Worm (Caenorhabditis elegans): ENCODE results near the gene ZK1320.11.

Gene ZK1320.11

ce11 chrII:9620616-9621015 is 46.8 kb upstream of the ZK1320.11 start:
- TF ChIP-seq zag-1 (tag; optimal IDR thresholded peaks at IDR 0.05) (no peak), nhr-67 (tag; optimal IDR thresholded peaks at IDR 0.05) (no peak), daf-12 (tag; optimal IDR thresholded peaks at IDR 0.05) (no peak), nhr-23 (tag; optimal IDR thresholded peaks at IDR 0.05) (peak; percentile 10), nhr-25 (tag; optimal IDR thresholded peaks at IDR 0.05) (peak; percentile 59), elt-1 (tag; optimal IDR thresholded peaks at IDR 0.05) (peak; percentile 24), nhr-43 (tag; optimal IDR thresholded peaks at IDR 0.05; ENCODE audit: poor library complexity, severe bottlenecking) (peak; percentile 46)

- TF ChIP-seq fkh-10 (GFP tag; optimal IDR thresholded peaks at IDR 0.05), result no peak
- TF ChIP-seq unc-62 (GFP tag; optimal IDR thresholded peaks at IDR 0.05), result peak; percentile 25
- TF ChIP-seq pha-4 (tag; optimal IDR thresholded peaks at IDR 0.05), result peak; percentile 60
- TF ChIP-seq nhr-12 (tag; optimal IDR thresholded peaks at IDR 0.05), result no peak
- peak; percentile 6 for TF ChIP-seq hmg-11 (tag; optimal IDR thresholded peaks at IDR 0.05)
- TF ChIP-seq nhr-25 (tag; optimal IDR thresholded peaks at IDR 0.05), result no peak
- TF ChIP-seq mdl-1 (tag; optimal IDR thresholded peaks at IDR 0.05), result no peak
- TF ChIP-seq nhr-11 (tag; optimal IDR thresholded peaks at IDR 0.05), result no peak
- TF ChIP-seq nhr-23 (tag; optimal IDR thresholded peaks at IDR 0.05), result no peak
- TF ChIP-seq zag-1 (tag; optimal IDR thresholded peaks at IDR 0.05), result no peak
- peak; percentile 52 for TF ChIP-seq lin-39 (tag; optimal IDR thresholded peaks at IDR 0.05)
- no peak for TF ChIP-seq elt-3 (tag; optimal IDR thresholded peaks at IDR 0.05)
- no peak for TF ChIP-seq fkh-2 (tag; optimal IDR thresholded peaks at IDR 0.05)
- peak; percentile 31 for TF ChIP-seq ama-1 (optimal IDR thresholded peaks at IDR 0.05)
- no peak for TF ChIP-seq ceh-9 (tag; optimal IDR thresholded peaks at IDR 0.05)
- TF ChIP-seq ZK546.5 (tag; optimal IDR thresholded peaks at IDR 0.05), result no peak
- no peak for TF ChIP-seq nhr-43 (tag; optimal IDR thresholded peaks at IDR 0.05; ENCODE audit: poor library complexity, severe bottlenecking)
- no peak for TF ChIP-seq eor-1 (tag; optimal IDR thresholded peaks at IDR 0.05)
- TF ChIP-seq sea-2 (GFP tag; optimal IDR thresholded peaks at IDR 0.05), result no peak
- no peak for TF ChIP-seq ceh-82 (tag; optimal IDR thresholded peaks at IDR 0.05)
- no peak for TF ChIP-seq egl-27 (tag; optimal IDR thresholded peaks at IDR 0.05)
- no peak for TF ChIP-seq R02D3.7 (tag; optimal IDR thresholded peaks at IDR 0.05)
- TF ChIP-seq elt-2 (tag; optimal IDR thresholded peaks at IDR 0.05), result no peak
- no peak for TF ChIP-seq daf-12 (tag; optimal IDR thresholded peaks at IDR 0.05)
- TF ChIP-seq elt-1 (tag; optimal IDR thresholded peaks at IDR 0.05), result no peak
- no peak for TF ChIP-seq nhr-76 (tag; optimal IDR thresholded peaks at IDR 0.05)
- no peak for TF ChIP-seq nhr-237 (tag; optimal IDR thresholded peaks at IDR 0.05)
- no peak for TF ChIP-seq egl-5 (tag; optimal IDR thresholded peaks at IDR 0.05)
- TF ChIP-seq nhr-28 (tag; optimal IDR thresholded peaks at IDR 0.05), result no peak
- TF ChIP-seq nhr-67 (tag; optimal IDR thresholded peaks at IDR 0.05), result no peak
- no peak for TF ChIP-seq unc-39 (tag; optimal IDR thresholded peaks at IDR 0.05)
- TF ChIP-seq ztf-4 (tag; optimal IDR thresholded peaks at IDR 0.05), result no peak
- TF ChIP-seq nhr-77 (tag; optimal IDR thresholded peaks at IDR 0.05), result no peak
- TF ChIP-seq snpc-4 (tag; optimal IDR thresholded peaks at IDR 0.05), result no peak
- no peak for TF ChIP-seq aly-2 (tag; optimal IDR thresholded peaks at IDR 0.05)
- TF ChIP-seq nfya-1 (tag; optimal IDR thresholded peaks at IDR 0.05; ENCODE audit: insufficient read depth), result peak; percentile 32
- TF ChIP-seq lsy-12 (tag; optimal IDR thresholded peaks at IDR 0.05), result no peak
- TF ChIP-seq mml-1 (tag; optimal IDR thresholded peaks at IDR 0.05), result no peak
- no peak for TF ChIP-seq tbx-2 (tag; optimal IDR thresholded peaks at IDR 0.05)
- no peak for TF ChIP-seq skn-1 (tag; optimal IDR thresholded peaks at IDR 0.05)
- TF ChIP-seq ceh-16 (tag; optimal IDR thresholded peaks at IDR 0.05), result no peak
Observed at ce11 chrII:9621121-9621520, 46.3 kb upstream of the ZK1320.11 start.

- TF ChIP-seq pha-4 (tag; optimal IDR thresholded peaks at IDR 0.05) (peak; percentile 91), elt-2 (tag; optimal IDR thresholded peaks at IDR 0.05) (no peak), nhr-23 (tag; optimal IDR thresholded peaks at IDR 0.05) (peak; percentile 8)
Observed at ce11 chrII:9621913-9622348, 45.5 kb upstream of the ZK1320.11 start.

Measured in whole organism, L3 larva.